Fruit fly (Drosophila melanogaster) S2 (cell line): ENCODE data around the gene CG32590.
A peak's percentile ranks its signal among the peaks of the same experiment; 100 is the strongest.

Experiments used
- CG8478 ChIP-seq: fragments of >200 bp; optimal IDR thresholded peaks from 2 replicates; lab custom pipeline; 2018
- CTCF ChIP-seq, 2 experiments: fragments of >200 bp; optimal IDR thresholded peaks; 2 replicates each; lab custom pipeline; 2018

The CG32590 gene

DNA sequence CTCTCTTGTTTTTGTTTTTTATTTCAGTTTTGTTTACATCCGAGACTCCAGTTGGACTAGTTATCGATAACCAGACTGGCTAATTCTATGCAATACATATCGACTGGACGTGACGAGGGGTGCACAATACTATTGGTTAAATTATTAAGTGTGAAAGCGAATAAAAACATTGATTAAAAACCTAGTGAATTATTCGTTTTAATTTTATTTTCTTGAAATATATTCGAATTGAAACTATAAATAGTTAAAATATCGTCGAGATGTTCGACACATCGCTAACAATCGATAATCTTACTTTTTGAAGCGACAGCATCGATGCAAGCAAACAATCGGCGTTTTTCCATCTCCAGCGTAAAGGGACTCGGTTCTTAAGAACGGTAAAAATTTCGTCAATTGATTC lies at the start of gene CG32590, which contains the start of gene Flo2:
TSS of gene CG32590 (minus strand) at position 60 of the 400 bp plus-strand sequence.
TSS of gene Flo2 (plus strand) at position 330 of the 400 bp plus-strand sequence.
- TF ChIP-seq CG8478 (lab: Kevin White, UChicago) (no peak), CTCF (optimal IDR thresholded peaks at IDR 0.05; lab: Kevin White, UChicago) (no peak)

DNA sequence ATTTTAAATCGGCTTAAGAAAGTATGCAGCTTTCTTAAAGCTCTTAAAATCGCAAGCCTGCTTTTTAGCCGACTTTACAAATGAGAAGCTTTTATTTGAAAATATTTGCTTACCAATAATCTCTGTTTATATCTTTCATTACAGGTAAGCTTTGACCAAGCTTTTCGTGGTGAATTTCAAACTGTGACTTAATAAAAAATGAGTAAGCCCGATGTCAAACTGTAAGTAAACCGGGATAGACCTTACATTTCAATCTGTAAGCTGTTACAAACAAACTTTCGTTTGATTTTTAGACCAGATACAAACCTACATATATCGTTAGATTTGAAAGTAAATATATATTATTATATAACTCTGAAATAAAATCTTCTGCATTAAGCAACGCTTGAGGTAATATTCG lies 46.6 kb upstream of the CG32590 start:
- TF ChIP-seq CG8478 (lab: Kevin White, UChicago) (no peak), CTCF (optimal IDR thresholded peaks at IDR 0.05; lab: Kevin White, UChicago) (no peak)

DNA sequence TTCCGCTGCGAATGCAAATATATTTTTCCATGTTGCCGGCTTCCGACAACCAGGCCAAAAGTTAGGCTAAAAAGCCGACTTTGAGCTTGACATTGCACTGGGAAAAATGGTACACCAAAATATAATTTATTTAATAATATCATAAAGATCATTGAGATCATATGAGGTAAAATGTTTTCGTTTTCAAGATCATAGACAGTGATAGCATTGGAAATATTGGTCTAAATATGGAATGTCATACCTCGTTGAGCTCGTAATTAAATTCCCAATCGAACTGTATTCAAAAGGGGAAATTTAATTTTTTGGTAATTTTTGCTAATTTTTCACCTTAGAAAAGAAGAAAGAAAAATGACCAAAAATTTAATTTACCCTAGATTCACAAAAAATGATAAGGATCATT lies 45.1 kb upstream of the CG32590 start:
- TF ChIP-seq CG8478 (lab: Kevin White, UChicago): no peak
- no peak for TF ChIP-seq CTCF (optimal IDR thresholded peaks at IDR 0.05; lab: Kevin White, UChicago)

DNA sequence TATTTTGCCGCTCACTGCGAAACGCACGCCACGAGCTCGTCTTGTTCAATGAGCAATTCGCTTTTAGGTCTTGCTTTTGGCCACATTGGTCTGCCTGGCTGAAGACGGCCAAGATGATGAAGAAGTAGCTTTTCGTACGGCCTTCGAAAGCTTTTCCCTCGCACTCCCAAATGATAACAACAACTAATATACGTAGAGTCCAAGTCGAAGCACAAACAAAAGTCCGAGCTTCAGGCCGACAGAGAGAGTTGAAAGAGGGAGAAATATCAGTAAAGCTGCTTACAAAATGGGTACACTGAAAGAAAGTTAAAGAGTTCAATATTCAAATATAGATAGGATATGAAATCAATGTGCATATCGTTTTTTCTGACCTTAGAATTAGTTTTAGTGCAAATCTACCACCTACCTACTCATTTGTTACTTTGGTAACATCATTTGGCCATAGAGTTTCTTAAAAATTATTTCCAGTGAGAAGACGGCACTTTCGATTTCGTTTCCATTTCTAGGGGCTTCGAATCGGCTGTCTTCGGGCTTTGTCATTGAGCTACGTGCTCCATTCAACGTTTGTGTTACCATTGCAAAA lies 43.7 kb upstream of the CG32590 start, which contains the start of the genes CG45064 and CG45065:
TSS of gene CG45064 (minus strand) at position 51 of the 583 bp plus-strand sequence.
TSS of gene CG45065 (minus strand) at position 51 of the 583 bp plus-strand sequence.
- no peak for TF ChIP-seq CTCF (optimal IDR thresholded peaks at IDR 0.05; lab: Kevin White, UChicago)
- no peak for TF ChIP-seq CG8478 (lab: Kevin White, UChicago)

DNA sequence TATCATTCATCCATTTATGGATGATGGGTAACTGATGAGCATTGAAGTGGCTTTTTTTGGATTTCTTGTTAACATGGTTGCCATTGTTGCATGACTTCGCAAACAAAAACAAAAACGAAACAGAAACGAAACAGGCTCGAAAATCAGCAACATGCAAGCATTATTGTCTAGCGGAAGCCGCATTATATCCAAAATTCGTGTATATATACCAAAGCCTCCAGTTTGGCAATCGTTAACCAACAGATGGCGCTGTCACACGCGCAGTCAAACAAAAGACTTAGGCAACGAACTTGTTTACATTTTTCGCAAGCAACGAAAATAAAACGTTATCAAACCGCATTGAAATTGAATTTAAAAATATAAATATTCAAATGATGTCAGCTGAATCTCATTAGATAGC lies 40.0 kb upstream of the CG32590 start:
- peak; percentile 61 to 71 for TF ChIP-seq CTCF (optimal IDR thresholded peaks at IDR 0.05; lab: Kevin White, UChicago)
- no peak for TF ChIP-seq CG8478 (lab: Kevin White, UChicago)

DNA sequence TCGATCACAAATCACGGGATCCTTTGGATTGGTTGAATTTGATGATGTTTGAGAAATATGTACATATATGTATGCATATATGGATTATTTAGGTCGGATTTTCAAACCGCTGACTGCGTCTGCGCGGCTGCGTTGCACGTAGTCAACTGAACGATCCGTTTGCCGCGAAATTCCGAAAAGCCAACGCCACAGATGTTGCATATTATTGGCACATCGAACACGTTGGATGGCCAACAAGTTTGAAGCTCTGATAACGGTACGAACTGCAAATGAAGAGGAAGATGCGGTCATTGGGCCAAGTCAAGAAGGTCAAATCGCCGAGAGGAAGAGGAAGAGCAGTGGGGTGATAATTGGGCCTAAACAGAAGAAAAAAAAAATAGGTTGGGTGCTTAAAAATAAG lies 32.1 kb upstream of the CG32590 start, which contains the start of gene CG9518:
TSS of gene CG9518 (minus strand) at position 154 of the 400 bp plus-strand sequence.
- no peak for TF ChIP-seq CG8478 (lab: Kevin White, UChicago)
- no peak for TF ChIP-seq CTCF (optimal IDR thresholded peaks at IDR 0.05; lab: Kevin White, UChicago)

DNA sequence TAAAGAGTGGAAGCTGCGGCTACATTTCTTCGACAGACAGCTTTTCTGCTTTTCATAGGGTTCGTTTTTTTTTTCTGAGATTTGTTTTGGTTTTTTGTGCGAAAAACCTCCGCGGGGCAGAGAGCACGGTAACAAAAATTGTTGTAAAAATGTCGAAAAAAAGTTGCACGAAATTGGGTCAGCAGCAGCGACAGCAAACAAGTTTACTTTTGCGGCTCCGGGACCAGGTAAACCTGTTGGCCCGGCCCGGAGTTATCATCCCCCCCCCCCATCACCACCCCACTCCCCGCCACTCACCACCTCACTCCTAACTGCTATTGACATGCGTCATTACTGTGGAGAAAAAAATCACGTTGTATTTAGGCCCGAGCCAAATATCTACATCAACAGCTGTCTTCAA lies 29.5 kb upstream of the CG32590 start:
- TF ChIP-seq CG8478 (lab: Kevin White, UChicago) (no peak), CTCF (optimal IDR thresholded peaks at IDR 0.05; lab: Kevin White, UChicago) (no peak)

DNA sequence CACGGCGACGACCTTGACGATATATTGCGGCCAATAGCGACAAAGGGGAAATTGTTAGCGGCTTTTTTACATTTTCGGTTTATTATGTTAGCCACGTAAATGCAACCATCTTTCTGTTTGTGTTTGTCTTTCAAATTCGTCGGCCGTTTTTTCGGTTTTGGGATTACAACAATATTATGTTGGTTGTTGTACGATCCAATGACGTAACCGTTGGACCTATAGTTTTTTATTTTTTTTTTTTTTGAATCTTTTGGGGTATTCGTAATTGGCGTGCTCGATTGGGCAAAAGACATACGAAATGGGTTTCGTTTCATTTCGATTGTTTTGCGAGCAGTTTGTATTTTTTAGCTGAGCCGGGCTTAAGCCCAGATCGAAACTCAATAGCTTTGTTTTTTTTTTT lies 28.0 kb upstream of the CG32590 start:
- TF ChIP-seq CTCF (optimal IDR thresholded peaks at IDR 0.05; lab: Kevin White, UChicago) (no peak), CG8478 (lab: Kevin White, UChicago) (no peak)

DNA sequence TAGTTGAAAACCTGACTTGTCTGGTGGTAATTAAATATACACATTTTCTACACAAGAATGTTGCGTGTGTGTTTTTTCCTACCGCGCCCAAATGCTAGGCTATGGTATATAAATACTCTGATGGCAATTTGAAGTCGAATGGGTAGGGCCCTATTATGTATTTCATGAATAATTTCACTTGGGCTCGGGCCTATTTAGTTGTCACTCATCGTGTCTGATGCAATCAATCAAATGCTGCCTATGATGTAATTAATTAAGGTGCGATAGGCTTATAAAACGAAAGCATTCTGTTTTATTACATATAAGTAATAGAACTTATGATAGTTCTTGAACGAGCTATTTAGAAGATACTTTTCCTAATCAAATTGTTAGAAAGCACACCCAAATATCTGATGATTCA lies 23.6 kb upstream of the CG32590 start:
- no peak for TF ChIP-seq CTCF (optimal IDR thresholded peaks at IDR 0.05; lab: Kevin White, UChicago)
- no peak for TF ChIP-seq CG8478 (lab: Kevin White, UChicago)

DNA sequence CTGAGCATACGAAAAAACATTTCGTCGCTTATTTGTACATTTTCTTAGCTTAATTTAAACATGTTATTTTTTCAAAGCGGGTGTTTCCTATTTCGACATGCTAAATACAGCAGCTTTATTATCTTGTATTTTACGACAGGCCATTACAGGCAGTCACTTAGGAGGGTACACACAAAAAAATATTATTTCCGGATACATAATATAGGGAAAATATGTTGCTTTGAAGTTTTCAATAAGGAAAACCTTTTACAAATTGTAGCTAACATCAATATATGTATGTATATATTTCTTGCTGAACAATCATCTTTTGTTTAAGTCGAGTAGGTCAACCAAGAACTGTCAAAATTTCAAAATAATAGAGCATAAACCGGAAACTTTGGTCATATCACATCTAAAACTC lies 20.0 kb upstream of the CG32590 start, which contains the start of gene CG46399:
TSS of gene CG46399 (plus strand) at position 301 of the 400 bp plus-strand sequence.
- TF ChIP-seq CTCF (optimal IDR thresholded peaks at IDR 0.05; lab: Kevin White, UChicago) (no peak), CG8478 (lab: Kevin White, UChicago) (no peak)

DNA sequence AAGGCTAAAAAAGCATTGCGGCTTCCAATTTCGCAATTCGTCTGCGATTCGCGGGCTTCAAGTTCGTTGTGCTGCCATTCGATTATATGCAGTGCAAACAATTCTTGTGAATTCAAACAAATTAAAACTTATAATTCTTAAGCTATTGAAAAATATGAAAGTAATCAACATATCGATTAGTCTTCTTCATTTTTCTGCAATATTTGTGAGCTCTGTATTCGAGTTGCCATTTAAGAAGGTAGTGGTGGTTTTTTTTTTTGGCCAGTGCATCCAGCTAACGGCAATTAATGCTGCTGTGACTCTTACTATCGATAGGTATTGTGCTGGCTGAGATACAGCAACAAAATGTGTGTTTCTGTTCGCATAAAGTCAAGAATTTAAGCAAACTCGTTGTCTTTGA lies 19.0 kb upstream of the CG32590 start:
- no peak for TF ChIP-seq CG8478 (lab: Kevin White, UChicago)
- TF ChIP-seq CTCF (optimal IDR thresholded peaks at IDR 0.05; lab: Kevin White, UChicago): no peak

DNA sequence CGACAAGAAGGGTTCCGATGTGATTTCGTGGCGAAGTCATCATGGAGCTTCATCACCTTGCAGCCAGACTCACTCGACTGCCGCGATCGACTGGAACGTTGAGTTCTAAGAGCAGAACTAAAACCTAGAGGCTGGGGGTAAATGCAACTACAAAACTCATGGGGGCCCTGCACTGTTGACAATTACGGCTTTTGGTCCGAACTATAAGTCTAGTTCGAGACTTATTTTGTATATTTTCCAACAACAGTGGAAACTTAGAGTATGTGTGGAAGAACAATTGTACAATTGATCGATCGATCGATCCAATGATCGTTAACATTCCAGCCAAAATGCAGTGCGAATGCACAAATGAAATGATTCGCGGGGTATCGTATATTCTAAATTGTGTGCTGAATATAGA lies 17.4 kb upstream of the CG32590 start, which contains the start of gene CG9519:
TSS of gene CG9519 (minus strand) at position 101 of the 400 bp plus-strand sequence.
- no peak for TF ChIP-seq CTCF (optimal IDR thresholded peaks at IDR 0.05; lab: Kevin White, UChicago)
- no peak for TF ChIP-seq CG8478 (lab: Kevin White, UChicago)

DNA sequence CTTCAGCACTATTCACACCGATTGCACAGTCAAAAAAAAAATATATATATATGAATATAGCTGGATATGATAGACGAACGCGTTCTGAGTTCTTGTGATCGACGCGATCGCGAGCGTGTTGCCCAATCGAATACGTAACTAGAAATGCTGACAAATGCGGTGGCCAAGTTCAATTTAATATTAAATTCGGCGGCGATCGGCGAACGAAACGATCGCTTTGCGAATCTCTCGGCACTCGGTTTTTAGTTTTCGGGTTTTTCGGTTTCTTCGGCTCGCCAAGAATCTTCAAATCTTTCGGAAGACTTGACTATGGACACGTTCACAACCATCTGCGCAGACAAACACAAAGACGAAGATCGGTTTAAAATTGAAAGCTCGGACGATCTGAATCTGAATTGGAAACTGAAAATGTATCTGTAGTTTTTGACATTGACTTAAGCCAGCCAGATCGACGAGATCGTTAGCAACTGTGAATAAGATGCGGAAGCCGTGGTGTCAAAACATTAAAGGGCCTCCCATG lies 14.3 kb upstream of the CG32590 start, which contains the start of gene CG9521:
TSS of gene CG9521 (minus strand) at position 117 of the 520 bp plus-strand sequence.
- TF ChIP-seq CG8478 (lab: Kevin White, UChicago): no peak
- TF ChIP-seq CTCF (optimal IDR thresholded peaks at IDR 0.05; lab: Kevin White, UChicago): no peak

DNA sequence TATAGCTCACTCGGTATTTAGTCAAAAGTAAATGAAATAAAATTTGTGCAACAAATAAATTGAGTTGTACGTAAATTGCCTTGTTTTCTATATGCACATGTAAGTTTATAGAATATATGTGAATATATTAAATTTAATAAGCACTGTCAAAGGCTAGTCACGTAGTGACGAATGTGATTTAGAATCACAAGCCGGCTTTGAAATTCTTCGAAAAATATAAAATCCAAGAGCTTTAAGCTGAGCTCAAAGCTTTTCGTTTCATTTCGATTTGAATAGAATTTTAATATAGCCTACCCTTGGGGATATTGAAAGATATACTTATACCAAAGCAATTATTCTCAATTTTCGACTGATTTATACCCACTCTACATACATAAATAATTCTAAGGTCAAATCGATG lies 11.2 kb upstream of the CG32590 start:
- TF ChIP-seq CG8478 (lab: Kevin White, UChicago): no peak
- no peak for TF ChIP-seq CTCF (optimal IDR thresholded peaks at IDR 0.05; lab: Kevin White, UChicago)

DNA sequence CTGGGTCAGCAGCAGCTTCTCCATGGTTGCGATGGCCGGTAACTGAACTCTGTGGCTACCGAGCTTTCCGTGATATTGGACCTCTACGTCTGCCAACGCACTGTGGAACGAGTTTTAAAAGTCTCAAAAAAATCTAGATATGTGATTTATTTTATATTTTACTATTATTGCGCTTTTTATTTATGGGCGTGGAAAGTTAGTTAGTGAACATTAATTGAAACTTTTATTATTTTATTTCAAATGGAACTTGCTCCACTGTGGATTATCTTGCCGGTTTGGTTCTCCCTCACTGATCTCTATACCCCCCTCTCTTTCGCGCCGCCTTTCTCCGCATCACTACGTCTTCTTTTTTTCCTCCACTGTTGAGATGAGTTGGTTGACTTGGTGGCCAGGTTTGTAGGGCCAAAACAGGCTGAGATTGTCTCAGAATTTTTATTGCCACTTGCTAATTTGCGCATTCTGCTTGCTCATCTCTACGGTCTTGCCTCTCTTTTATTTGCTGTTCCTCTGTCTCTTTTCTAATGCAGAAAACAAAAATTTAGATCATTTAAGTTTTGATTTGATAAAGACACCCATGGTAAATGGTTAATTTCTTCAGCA lies 9.9 kb upstream of the CG32590 start, which contains the start of gene CG9522:
TSS of gene CG9522 (minus strand) at position 54 of the 600 bp plus-strand sequence.
- no peak for TF ChIP-seq CG8478 (lab: Kevin White, UChicago)
- TF ChIP-seq CTCF (optimal IDR thresholded peaks at IDR 0.05; lab: Kevin White, UChicago): no peak
